Fruit fly (Drosophila melanogaster): ENCODE results near the gene CG6195.

dm6 chr3R:19600335-19600734 lies 47.9 kb downstream of the CG6195 start, which contains the start of gene CG7333:
- TF ChIP-seq gl (tag; optimal IDR thresholded peaks at IDR 0.05): no peak
- TF ChIP-seq Pif1B (GFP tag; optimal IDR thresholded peaks at IDR 0.05): no peak
- no peak for TF ChIP-seq CG32121 (GFP tag; IDR thresholded peaks at IDR 0.05)
- TF ChIP-seq CG10348 (GFP tag; IDR thresholded peaks at IDR 0.05): no peak

Measured in whole organism, pupa.